Fruit fly (Drosophila melanogaster): ENCODE results near the gene TwdlZ.

The TwdlZ gene

dm6 chrX:16750712-16751578 is 13.0 kb downstream of the TwdlZ start (continued):
- TF ChIP-seq stc (GFP tag; IDR thresholded peaks at IDR 0.05): no peak
- TF ChIP-seq Hey (tag; optimal IDR thresholded peaks at IDR 0.05): no peak
- no peak for TF ChIP-seq unc-4 (GFP tag; IDR thresholded peaks at IDR 0.05; ENCODE audit: partially characterized antibody)
- peak; percentile 59 for TF ChIP-seq tin (GFP tag; optimal IDR thresholded peaks at IDR 0.05)
- peak; percentile 42; the same call in 1 of the 2 replicates for TF ChIP-seq slbo (GFP tag; IDR thresholded peaks at IDR 0.05)
- TF ChIP-seq tgo (GFP tag; IDR thresholded peaks at IDR 0.05): peak; percentile 47; the same call in 1 of the 3 replicates
- no peak for TF ChIP-seq usp (GFP tag; optimal IDR thresholded peaks at IDR 0.05)
- TF ChIP-seq BEAF-32 (GFP tag; optimal IDR thresholded peaks at IDR 0.05): no peak
- peak; percentile 53 for TF ChIP-seq CG17328 (GFP tag; IDR thresholded peaks at IDR 0.05)
- TF ChIP-seq CG1647 (GFP tag; optimal IDR thresholded peaks at IDR 0.05): no peak
- TF ChIP-seq Dad (GFP tag; optimal IDR thresholded peaks at IDR 0.05): no peak
- TF ChIP-seq CG9437 (GFP tag; optimal IDR thresholded peaks at IDR 0.05): peak; percentile 53
- TF ChIP-seq p53 (GFP tag; optimal IDR thresholded peaks at IDR 0.05): no peak
- TF ChIP-seq run (tag; optimal IDR thresholded peaks at IDR 0.05): peak; percentile 48
- TF ChIP-seq gcm2 (GFP tag; optimal IDR thresholded peaks at IDR 0.05): no peak
- TF ChIP-seq wdn (GFP tag; IDR thresholded peaks at IDR 0.05): no peak
- TF ChIP-seq Vsx1 (GFP tag; optimal IDR thresholded peaks at IDR 0.05): peak; percentile 62
- TF ChIP-seq Drgx (GFP tag; IDR thresholded peaks at IDR 0.05): peak; percentile 86
- TF ChIP-seq Usf (GFP tag; optimal IDR thresholded peaks at IDR 0.05): peak; percentile 48
- peak; percentile 77 for TF ChIP-seq Blimp-1 (GFP tag; optimal IDR thresholded peaks at IDR 0.05)
- no peak for TF ChIP-seq pnt (GFP tag; optimal IDR thresholded peaks at IDR 0.05)
- no peak for TF ChIP-seq Atf-2 (GFP tag; optimal IDR thresholded peaks at IDR 0.05)
- TF ChIP-seq CG11504 (tag; optimal IDR thresholded peaks at IDR 0.05): peak; percentile 80
- peak; percentile 69 for TF ChIP-seq CG4328 (GFP tag; optimal IDR thresholded peaks at IDR 0.05)
- no peak for TF ChIP-seq CG10565 (GFP tag; optimal IDR thresholded peaks at IDR 0.05)
- TF ChIP-seq CG6654 (GFP tag; optimal IDR thresholded peaks at IDR 0.05): peak; percentile 54
- TF ChIP-seq CG3281 (GFP tag; optimal IDR thresholded peaks at IDR 0.05): peak; percentile 69
- TF ChIP-seq gcm (GFP tag; optimal IDR thresholded peaks at IDR 0.05): peak; percentile 77
- peak; percentile 75 for TF ChIP-seq zfh1 (GFP tag; IDR thresholded peaks at IDR 0.05)
- TF ChIP-seq bsh (GFP tag; optimal IDR thresholded peaks at IDR 0.05): peak; percentile 77 to 97
- TF ChIP-seq CG7928 (GFP tag; optimal IDR thresholded peaks at IDR 0.05): no peak
- peak; percentile 17 for TF ChIP-seq HLH54F (GFP tag; optimal IDR thresholded peaks at IDR 0.05)
- TF ChIP-seq CG4707 (GFP tag; optimal IDR thresholded peaks at IDR 0.05): peak; percentile 5
- TF ChIP-seq Max (GFP tag; optimal IDR thresholded peaks at IDR 0.05): peak; percentile 52
- peak; percentile 57 for TF ChIP-seq zen (tag; optimal IDR thresholded peaks at IDR 0.05)
- no peak for TF ChIP-seq CG17802 (tag; optimal IDR thresholded peaks at IDR 0.05)
- TF ChIP-seq cato (GFP tag; optimal IDR thresholded peaks at IDR 0.05; ENCODE audit: borderline replicate concordance): no peak
- TF ChIP-seq crp (GFP tag; optimal IDR thresholded peaks at IDR 0.05): peak in 1 of 2 experiments; percentile 4
- peak; percentile 36; the same call in 1 of the 2 replicates for TF ChIP-seq esg (GFP tag; conservative IDR thresholded peaks at IDR 0.05)
- TF ChIP-seq CG18764 (GFP tag; optimal IDR thresholded peaks at IDR 0.05): no peak
- 0 out of 2 replicates have a peak, but pooled peaks have one; percentile 8 for TF ChIP-seq dimm (GFP tag; IDR thresholded peaks at IDR 0.05)
- no peak for TF ChIP-seq Bgb (GFP tag; IDR thresholded peaks at IDR 0.05; ENCODE audit: partially characterized antibody)
- TF ChIP-seq Fer3 (tag; optimal IDR thresholded peaks at IDR 0.05): peak; percentile 64
- peak; percentile 29 for TF ChIP-seq CG1603 (tag; optimal IDR thresholded peaks at IDR 0.05)
- TF ChIP-seq sima (GFP tag; optimal IDR thresholded peaks at IDR 0.05): no peak
- peak; percentile 67 for TF ChIP-seq CG18619 (GFP tag; optimal IDR thresholded peaks at IDR 0.05)
- TF ChIP-seq ham (GFP tag; IDR thresholded peaks at IDR 0.05): no peak
- peak; percentile 74 for TF ChIP-seq Meics (GFP tag; optimal IDR thresholded peaks at IDR 0.05)

Data from whole organism, embryonic.